Fruit fly (Drosophila melanogaster) whole organism, embryonic: ENCODE data around the gene CG43694.

ENCODE experiments used
- Awh ChIP-seq: fragments of 200-800 bp; sonication (Bioruptor generic); IDR thresholded peaks from 2 replicates; pipeline ENCODE4, ENCODE4 v1.3.6; 2022; ENCODE audit warnings: missing biosample characterization, missing genetic modification characterization
- CG11093 ChIP-seq: fragments of 200-800 bp; sonication (Bioruptor generic); IDR thresholded peaks from 3 replicates; pipeline ENCODE4 v1.3.6; 2022; ENCODE audit warnings: missing biosample characterization, missing genetic modification characterization
- CG12071 ChIP-seq: fragments of 200-800 bp; sonication (Bioruptor generic); optimal IDR thresholded peaks from 3 replicates; lab custom pipeline; 2018; ENCODE audit warnings: missing biosample characterization, mild to moderate bottlenecking, missing genetic modification characterization
- CG15269 ChIP-seq: fragments of 200-800 bp; sonication (Bioruptor generic); optimal IDR thresholded peaks from 2 replicates; lab custom pipeline; 2018; ENCODE audit warnings: missing biosample characterization, mild to moderate bottlenecking, missing genetic modification characterization, moderate library complexity
- CG1603 ChIP-seq: fragments of 200-800 bp; sonication (Bioruptor generic); optimal IDR thresholded peaks from 2 replicates; lab custom pipeline; 2019; ENCODE audit warnings: missing biosample characterization, mild to moderate bottlenecking, missing genetic modification characterization, moderate library complexity
- CG17328 ChIP-seq: fragments of 200-800 bp; sonication (Bioruptor generic); IDR thresholded peaks from 2 replicates; pipeline ENCODE4 v1.3.6; 2022; ENCODE audit warnings: missing biosample characterization, missing genetic modification characterization
- CG17912 ChIP-seq: fragments of 200-800 bp; sonication (Bioruptor generic); optimal IDR thresholded peaks from 2 replicates; lab custom pipeline; 2018; ENCODE audit warnings: missing biosample characterization, mild to moderate bottlenecking, missing genetic modification characterization
- CG18476 ChIP-seq: fragments of 200-800 bp; sonication (Bioruptor generic); optimal IDR thresholded peaks from 2 replicates; lab custom pipeline; 2016; ENCODE audit warnings: missing biosample characterization, mild to moderate bottlenecking, missing genetic modification characterization
- CG34376 ChIP-seq: fragments of 200-800 bp; sonication (Bioruptor generic); optimal IDR thresholded peaks from 2 replicates; lab custom pipeline; 2018; ENCODE audit warnings: missing biosample characterization, mild to moderate bottlenecking, missing genetic modification characterization
- CG3995 ChIP-seq: fragments of 200-800 bp; sonication (Bioruptor generic); optimal IDR thresholded peaks from 3 replicates; lab custom pipeline; 2016; ENCODE audit warnings: missing biosample characterization, missing genetic modification characterization
- CG4328 ChIP-seq: fragments of 200-800 bp; sonication (Bioruptor generic); optimal IDR thresholded peaks from 3 replicates; lab custom pipeline; 2017; ENCODE audit warnings: missing biosample characterization, missing genetic modification reagents, missing genetic modification characterization
- CG6272 ChIP-seq: fragments of 200-800 bp; sonication (Bioruptor generic); IDR thresholded peaks from 2 replicates; pipeline ENCODE4 v1.3.6; 2022; ENCODE audit warnings: missing biosample characterization, missing genetic modification characterization
- CG6791 ChIP-seq: fragments of 200-800 bp; sonication (Bioruptor generic); IDR thresholded peaks from 3 replicates; pipeline ENCODE4 v1.3.6; 2022; ENCODE audit warnings: missing biosample characterization, missing genetic modification characterization; ENCODE audit not compliant: partially characterized antibody
- CG7963 ChIP-seq: fragments of 200-800 bp; sonication (Bioruptor generic); IDR thresholded peaks from 3 replicates; pipeline ENCODE4 v1.3.6; 2022; ENCODE audit warnings: missing biosample characterization, missing genetic modification characterization; ENCODE audit not compliant: partially characterized antibody
- CkIIα-i1 ChIP-seq: fragments of 200-800 bp; sonication (Bioruptor generic); IDR thresholded peaks from 2 replicates; pipeline ENCODE4 v1.3.6; 2022; ENCODE audit warnings: missing biosample characterization, missing genetic modification characterization
- Gug ChIP-seq: fragments of 200-800 bp; sonication (Bioruptor generic); IDR thresholded peaks from 4 replicates; pipeline ENCODE4 v1.3.6; 2022; ENCODE audit warnings: missing biosample characterization, missing genetic modification characterization
- HHEX ChIP-seq: fragments of 200-800 bp; sonication (Bioruptor generic); optimal IDR thresholded peaks from 3 replicates; lab custom pipeline; 2017; ENCODE audit warnings: missing biosample characterization, mild to moderate bottlenecking, missing genetic modification characterization, missing genetic modification reagents
- Usf ChIP-seq: fragments of 200-800 bp; sonication (Bioruptor generic); optimal IDR thresholded peaks from 2 replicates; lab custom pipeline; 2017; ENCODE audit warnings: missing genotype, missing biosample characterization, missing genetic modification characterization
- Vsx1 ChIP-seq: fragments of 200-800 bp; sonication (Bioruptor generic); optimal IDR thresholded peaks from 2 replicates; lab custom pipeline; 2017; ENCODE audit warnings: missing biosample characterization, mild to moderate bottlenecking, missing genetic modification characterization, missing genetic modification reagents
- abd-A ChIP-seq: fragments of 200-800 bp; sonication (Bioruptor generic); optimal IDR thresholded peaks from 3 replicates; lab custom pipeline; 2019; ENCODE audit warnings: missing biosample characterization, mild to moderate bottlenecking, missing genetic modification characterization, moderate library complexity
- az2 ChIP-seq: fragments of 200-800 bp; sonication (Bioruptor generic); optimal IDR thresholded peaks from 3 replicates; lab custom pipeline; 2016; ENCODE audit warnings: missing biosample characterization, missing genetic modification characterization
- bab2 ChIP-seq: fragments of 200-800 bp; sonication (Bioruptor generic); optimal IDR thresholded peaks from 2 replicates; lab custom pipeline; 2016; ENCODE audit warnings: missing biosample characterization, missing genetic modification characterization
- cas ChIP-seq: fragments of 200-800 bp; sonication (Bioruptor generic); IDR thresholded peaks from 2 replicates; pipeline ENCODE4 v1.3.6; 2022; ENCODE audit warnings: missing biosample characterization, missing genetic modification characterization
- cg ChIP-seq: fragments of 200-800 bp; sonication (Bioruptor generic); optimal IDR thresholded peaks from 3 replicates; lab custom pipeline; 2019; ENCODE audit warnings: missing biosample characterization, mild to moderate bottlenecking, missing genetic modification characterization, moderate library complexity
- chinmo ChIP-seq: fragments of 200-800 bp; sonication (Bioruptor generic); IDR thresholded peaks from 4 replicates; pipeline ENCODE4 v1.3.6; 2022; ENCODE audit warnings: missing biosample characterization, missing genetic modification characterization; ENCODE audit not compliant: partially characterized antibody
- croc ChIP-seq: fragments of 200-800 bp; sonication (Bioruptor generic); conservative IDR thresholded peaks from 3 replicates; pipeline ENCODE4 v1.3.6; 2022; ENCODE audit warnings: missing biosample characterization, missing genetic modification characterization
- crol ChIP-seq: fragments of 200-800 bp; sonication (Bioruptor generic); IDR thresholded peaks from 2 replicates; pipeline ENCODE4 v1.3.6; 2022; ENCODE audit warnings: missing biosample characterization, missing genetic modification characterization
- ftz-f1 ChIP-seq: fragments of 200-800 bp; sonication (Bioruptor generic); optimal IDR thresholded peaks from 2 replicates; lab custom pipeline; 2016; ENCODE audit warnings: missing biosample characterization, missing genetic modification characterization
- gfzf ChIP-seq: fragments of 200-800 bp; sonication (Bioruptor generic); optimal IDR thresholded peaks from 2 replicates; lab custom pipeline; 2016; ENCODE audit warnings: missing biosample characterization, mild to moderate bottlenecking, missing genetic modification characterization, moderate library complexity
- gro ChIP-seq: fragments of 200-800 bp; sonication (Bioruptor generic); optimal IDR thresholded peaks from 2 replicates; lab custom pipeline; 2016; ENCODE audit warnings: missing biosample characterization, missing genetic modification characterization
- gsb-n ChIP-seq: fragments of 200-800 bp; sonication (Bioruptor generic); optimal IDR thresholded peaks from 3 replicates; lab custom pipeline; 2018; ENCODE audit warnings: missing biosample characterization, mild to moderate bottlenecking, missing genetic modification characterization
- hb ChIP-seq: fragments of 200-800 bp; sonication (Bioruptor generic); IDR thresholded peaks from 3 replicates; pipeline ENCODE4 v1.3.6; 2022; ENCODE audit warnings: missing biosample characterization, missing genetic modification characterization; ENCODE audit not compliant: partially characterized antibody
- jing ChIP-seq: fragments of 200-800 bp; sonication (Bioruptor generic); optimal IDR thresholded peaks from 2 replicates; lab custom pipeline; 2018; ENCODE audit warnings: missing biosample characterization, mild to moderate bottlenecking, missing genetic modification characterization
- kni ChIP-seq: fragments of 200-800 bp; sonication (Bioruptor generic); optimal IDR thresholded peaks from 3 replicates; lab custom pipeline; 2017; ENCODE audit warnings: mild to moderate bottlenecking, missing biosample characterization, missing genetic modification reagents, missing genetic modification characterization
- oc ChIP-seq: fragments of 200-800 bp; sonication (Bioruptor generic); optimal IDR thresholded peaks from 2 replicates; lab custom pipeline; 2018; ENCODE audit warnings: missing biosample characterization, mild to moderate bottlenecking, missing genetic modification characterization, moderate library complexity
- run ChIP-seq: fragments of 200-800 bp; sonication (Bioruptor generic); optimal IDR thresholded peaks from 3 replicates; lab custom pipeline; 2018; ENCODE audit warnings: missing biosample characterization, mild to moderate bottlenecking, missing genetic modification characterization
- salm ChIP-seq: fragments of 200-800 bp; sonication (Bioruptor generic); optimal IDR thresholded peaks from 2 replicates; lab custom pipeline; 2018; ENCODE audit warnings: missing biosample characterization, mild to moderate bottlenecking, missing genetic modification characterization
- sc ChIP-seq, 3 experiments: fragments of >200 bp in 2 of 3; fragments of 200-800 bp in 1 of 3; sonication (Bioruptor generic) in 1 of 3; optimal IDR thresholded peaks; 2 replicates in 2 of 3; 3 replicates in 1 of 3; lab custom pipeline; 2017; ENCODE audit warnings: mild to moderate bottlenecking in 1 of 3, missing biosample characterization in 1 of 3, missing genetic modification characterization in 1 of 3, missing genetic modification reagents in 1 of 3
- sd ChIP-seq: fragments of 200-800 bp; sonication (Bioruptor generic); optimal IDR thresholded peaks from 3 replicates; lab custom pipeline; 2018; ENCODE audit warnings: missing biosample characterization, mild to moderate bottlenecking, missing genetic modification characterization, moderate library complexity
- sr ChIP-seq: fragments of 200-800 bp; sonication (Bioruptor generic); IDR thresholded peaks from 3 replicates; pipeline ENCODE4 v1.3.6; 2022; ENCODE audit warnings: missing biosample characterization, missing genetic modification characterization
- ssp ChIP-seq: fragments of 200-800 bp; sonication (Bioruptor generic); IDR thresholded peaks from 2 replicates; pipeline ENCODE4 v1.3.6; 2022; ENCODE audit warnings: missing biosample characterization, missing genetic modification characterization
- vvl ChIP-seq: fragments of 200-800 bp; sonication (Bioruptor generic); IDR thresholded peaks from 2 replicates; pipeline ENCODE4 v1.3.6; 2022; ENCODE audit warnings: missing biosample characterization, missing genetic modification characterization

CG43694 gene

dm6 chr3R:23460667-23461066, 34.8 kb upstream of the CG43694 start:
- TF ChIP-seq abd-A, result peak; percentile 91
- TF ChIP-seq run (tag; lab: Kevin White, UChicago), result peak; percentile 16
- peak; percentile 87 for TF ChIP-seq Awh
- peak; percentile 98 for TF ChIP-seq vvl
- peak; percentile 93 for TF ChIP-seq oc (tag; lab: Kevin White, UChicago)
- TF ChIP-seq kni (GFP tag; lab: Kevin White, UChicago), result peak; percentile 4
- no peak for TF ChIP-seq gro (GFP tag; lab: Kevin White, UChicago)
- TF ChIP-seq ftz-f1 (GFP tag; lab: Kevin White, UChicago), result no peak
- TF ChIP-seq CG11093 (GFP tag; lab: Robert Waterston, UW), result no peak
- no peak for TF ChIP-seq CG3995 (GFP tag; lab: Kevin White, UChicago)
- TF ChIP-seq CG15269 (tag; lab: Kevin White, UChicago), result peak; percentile 75
- TF ChIP-seq Vsx1 (GFP tag; lab: Kevin White, UChicago), result peak; percentile 86
- peak; percentile 48; the same call in 1 of the 2 replicates for TF ChIP-seq crol (GFP tag; lab: Robert Waterston, UW)
- no peak for TF ChIP-seq CG18476
- 0 out of 4 replicates have a peak, but pooled peaks have one; percentile 68 for TF ChIP-seq chinmo
- peak; percentile 43 for TF ChIP-seq sd
- TF ChIP-seq CG6272 (GFP tag; lab: Robert Waterston, UW), result no peak
- peak; percentile 69 for TF ChIP-seq gsb-n
- no peak for TF ChIP-seq hb (GFP tag; lab: Robert Waterston, UW)
- peak; percentile 57 for TF ChIP-seq salm (tag; lab: Kevin White, UChicago)
- TF ChIP-seq, all 482 proteins: peak for 13

- TF ChIP-seq bab2 (no peak), CG7963 (GFP tag; lab: Robert Waterston, UW) (no peak), kni (GFP tag; lab: Kevin White, UChicago) (no peak), sr (0 out of 3 replicates have a peak, but pooled peaks have one; percentile 18), vvl (peak; percentile 52; the same call in 1 of the 2 replicates), sc (optimal IDR thresholded peaks at IDR 0.05; lab: Kevin White, UChicago) (no peak), sc (GFP tag; optimal IDR thresholded peaks at IDR 0.05; lab: Kevin White, UChicago) (no peak), cg (GFP tag; lab: Kevin White, UChicago) (no peak), cas (GFP tag; lab: Robert Waterston, UW) (no peak), CG17912 (GFP tag; lab: Kevin White, UChicago) (no peak), ssp (GFP tag; lab: Robert Waterston, UW) (no peak), HHEX (GFP tag; lab: Kevin White, UChicago) (no peak), CG4328 (GFP tag; lab: Kevin White, UChicago) (no peak), CG17328 (GFP tag; lab: Robert Waterston, UW) (no peak), Awh (peak; percentile 51; the same call in 1 of the 2 replicates), CG34376 (GFP tag; lab: Kevin White, UChicago) (no peak), CG6791 (GFP tag; lab: Robert Waterston, UW) (no peak), jing (no peak), croc (no peak), CG1603 (tag; lab: Kevin White, UChicago) (no peak), CkIIα-i1 (no peak), az2 (GFP tag; lab: Kevin White, UChicago) (no peak), gfzf (GFP tag; lab: Kevin White, UChicago) (no peak), CG12071 (GFP tag; lab: Kevin White, UChicago) (no peak), Gug (GFP tag; lab: Robert Waterston, UW) (no peak), Usf (GFP tag; lab: Kevin White, UChicago) (no peak)
These were observed 30.0 kb upstream of the CG43694 start for dm6 chr3R:23455866-23456265.
